Fruit fly (Drosophila melanogaster) whole organism, adult: ENCODE data around the gene CG42399.

Source experiments
- CG11617 ChIP-seq: fragments of 200-800 bp; sonication (Bioruptor generic); optimal IDR thresholded peaks from 2 replicates; lab custom pipeline; 2017; ENCODE audit warnings: mild to moderate bottlenecking, missing biosample characterization, missing genetic modification reagents, missing genetic modification characterization
- CG12768 ChIP-seq: fragments of 200-800 bp; sonication (Bioruptor generic); optimal IDR thresholded peaks from 2 replicates; lab custom pipeline; 2017; ENCODE audit warnings: missing biosample characterization, missing genetic modification characterization, mild to moderate bottlenecking, moderate library complexity, missing genetic modification reagents
- CG7045 ChIP-seq: fragments of 200-800 bp; sonication (Bioruptor generic); optimal IDR thresholded peaks from 2 replicates; lab custom pipeline; 2017; ENCODE audit warnings: missing biosample characterization, mild to moderate bottlenecking, missing genetic modification characterization
- Clk ChIP-seq: fragments of 200-800 bp; sonication (Bioruptor generic); optimal IDR thresholded peaks from 2 replicates; lab custom pipeline; 2017; ENCODE audit warnings: missing biosample characterization, missing genetic modification characterization
- Crg-1 ChIP-seq: fragments of 200-800 bp; sonication (Bioruptor generic); optimal IDR thresholded peaks from 2 replicates; lab custom pipeline; 2016; ENCODE audit warnings: missing biosample characterization, missing genetic modification characterization
- Mnt ChIP-seq: fragments of 200-800 bp; sonication (Bioruptor generic); optimal IDR thresholded peaks from 2 replicates; lab custom pipeline; 2016; ENCODE audit warnings: missing biosample characterization, mild to moderate bottlenecking, missing genetic modification characterization
- cnc ChIP-seq, 2 experiments: fragments of >200 bp; optimal IDR thresholded peaks; 2 replicates each; lab custom pipeline; 2017
- kay ChIP-seq: fragments of 200-800 bp; sonication (Bioruptor generic); peaks from one replicate; lab custom pipeline; 2016; ENCODE audit warnings: missing biosample characterization, missing genetic modification characterization, borderline replicate concordance
- ovo ChIP-seq: fragments of 200-800 bp; sonication (Bioruptor generic); optimal IDR thresholded peaks from 2 replicates; lab custom pipeline; 2016; ENCODE audit warnings: missing biosample characterization, missing genetic modification characterization
- toe ChIP-seq: fragments of 200-800 bp; sonication (Bioruptor generic); optimal IDR thresholded peaks from 2 replicates; lab custom pipeline; 2016; ENCODE audit warnings: missing biosample characterization, missing genetic modification characterization

dm6 chr2L:160581-161452 lies 7.7 kb upstream of the CG42399 start:
- peak; percentile 97 for TF ChIP-seq CG11617
- no peak for TF ChIP-seq cnc (optimal IDR thresholded peaks at IDR 0.05; lab: Kevin White, UChicago)
- peak; percentile 99 for TF ChIP-seq toe (GFP tag; lab: Kevin White, UChicago)
- TF ChIP-seq kay (GFP tag; lab: Kevin White, UChicago), result peak; percentile 100
- peak; percentile 38 for TF ChIP-seq Crg-1
- TF ChIP-seq Clk (GFP tag; lab: Kevin White, UChicago), result peak; percentile 99
- TF ChIP-seq CG12768 (GFP tag; lab: Kevin White, UChicago), result peak; percentile 97
- TF ChIP-seq Mnt (GFP tag; lab: Kevin White, UChicago), result peak; percentile 94
- peak; percentile 96 for TF ChIP-seq CG7045 (GFP tag; lab: Kevin White, UChicago)
- peak; percentile 100 for TF ChIP-seq ovo
